Worm (Caenorhabditis elegans) whole organism, L4/young adult: ENCODE results near the gene nspg-11.
"Not testable (repeated sequence)": the region's sequence is repeated elsewhere in the genome, so short reads cannot be mapped to it uniquely, and the experiment has no call there.

Experiments used
- dao-5 ChIP-seq: sonication (generic microtip); optimal IDR thresholded peaks from 2 replicates; lab custom pipeline; 2016; ENCODE audit warnings: missing genotype, missing genetic modification characterization, moderate library complexity, missing compliant biosample characterization
- him-1 ChIP-seq: sonication (generic microtip); optimal IDR thresholded peaks from 2 replicates; lab custom pipeline; 2016; ENCODE audit warnings: missing genotype, missing genetic modification reagents, missing genetic modification characterization, missing compliant biosample characterization

DNA sequence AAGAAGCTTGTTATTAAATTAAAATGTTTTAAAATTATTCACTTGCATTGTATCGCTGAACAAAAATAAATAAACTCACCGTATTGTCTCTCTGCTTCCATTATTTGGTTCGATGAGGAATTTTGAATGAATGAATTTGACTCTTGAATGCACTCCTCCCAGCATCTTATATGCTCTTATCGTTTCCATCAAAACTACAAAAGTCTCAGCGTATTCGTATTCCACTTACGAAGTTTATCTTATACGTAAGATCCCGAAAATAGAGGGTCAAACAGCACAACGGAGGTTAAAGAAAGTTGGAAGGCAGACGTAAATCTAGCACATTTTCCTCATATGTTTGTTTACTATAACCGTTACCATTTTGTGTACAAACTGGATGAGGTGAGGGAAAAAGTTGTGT lies 37.6 kb downstream of the nspg-11 start, which contains the start of gene nhr-267:
- not testable (repeated sequence) for TF ChIP-seq dao-5 (tag; lab: Kevin White, UChicago); him-1
